Worm (Caenorhabditis elegans) whole organism, mixed stage, embryonic: ENCODE results near the gene D2045.8.

Experiments used
- bed-3 ChIP-seq: fragments of 200-800 bp; sonication (Bioruptor generic); optimal IDR thresholded peaks from 3 replicates; lab custom pipeline; 2018; ENCODE audit warnings: mild to moderate bottlenecking, missing genetic modification characterization, moderate library complexity, missing compliant biosample characterization
- ceh-43 ChIP-seq: fragments of 200-800 bp; sonication (Bioruptor generic); optimal IDR thresholded peaks from 2 replicates; lab custom pipeline; 2018; ENCODE audit warnings: mild to moderate bottlenecking, missing genetic modification characterization, moderate library complexity, missing compliant biosample characterization
- lin-13 ChIP-seq: fragments of 150-350 bp; optimal IDR thresholded peaks from 2 replicates; lab custom pipeline; 2014; ENCODE audit warnings: missing biosample characterization, missing genetic modification characterization
- lin-32 ChIP-seq: fragments of 200-800 bp; sonication (Bioruptor generic); optimal IDR thresholded peaks from 2 replicates; lab custom pipeline; 2018; ENCODE audit warnings: mild to moderate bottlenecking, missing genetic modification characterization, missing compliant biosample characterization
- lsy-2 ChIP-seq: fragments of 150-350 bp; optimal IDR thresholded peaks from 2 replicates; lab custom pipeline; 2014; ENCODE audit warnings: missing biosample characterization, missing genetic modification characterization
- mep-1 ChIP-seq: fragments of 150-350 bp; optimal IDR thresholded peaks from 2 replicates; lab custom pipeline; 2017; ENCODE audit warnings: missing biosample characterization, missing genetic modification reagents, missing genetic modification characterization, inconsistent platforms
- nhr-12 ChIP-seq: fragments of 150-350 bp; optimal IDR thresholded peaks from 2 replicates; lab custom pipeline; 2014; ENCODE audit warnings: missing biosample characterization, missing genetic modification characterization
- tbx-8 ChIP-seq: fragments of 200-800 bp; sonication (Bioruptor generic); optimal IDR thresholded peaks from 2 replicates; lab custom pipeline; 2018; ENCODE audit warnings: mild to moderate bottlenecking, missing genetic modification characterization, moderate library complexity, missing compliant biosample characterization
- unc-39 ChIP-seq: fragments of 150-350 bp; optimal IDR thresholded peaks from 2 replicates; lab custom pipeline; 2014; ENCODE audit warnings: missing biosample characterization, missing genetic modification characterization
- unc-62 ChIP-seq: fragments of 150-350 bp; optimal IDR thresholded peaks from 2 replicates; lab custom pipeline; 2014; ENCODE audit warnings: missing biosample characterization, missing genetic modification reagents, missing genetic modification characterization
- zip-8 ChIP-seq: fragments of 150-350 bp; optimal IDR thresholded peaks from 2 replicates; lab custom pipeline; 2014; ENCODE audit warnings: missing biosample characterization, missing genetic modification characterization
- ztf-11 ChIP-seq: fragments of 150-350 bp; optimal IDR thresholded peaks from 2 replicates; lab custom pipeline; 2014; ENCODE audit warnings: missing biosample characterization, missing genetic modification characterization

DNA sequence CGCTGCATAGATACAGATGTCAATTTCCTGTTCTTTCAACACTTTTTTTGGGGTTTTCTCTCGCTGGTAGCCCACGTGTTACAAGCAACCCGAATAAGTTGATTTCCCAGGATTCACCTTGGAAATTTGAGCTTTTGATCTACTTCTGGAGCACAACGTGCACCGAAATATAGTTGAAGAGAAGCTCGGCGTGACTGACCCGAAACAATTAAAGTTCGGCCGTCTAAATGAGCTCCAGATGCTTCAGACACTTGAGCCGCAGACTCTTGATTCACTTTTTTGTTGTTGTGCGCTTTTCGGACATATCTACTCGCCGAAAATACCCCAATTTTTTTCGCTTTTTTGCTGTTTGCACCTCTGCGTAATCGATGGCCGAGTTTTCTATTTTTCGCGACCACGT, 36.8 kb downstream of the D2045.8 start:
- TF ChIP-seq zip-8 (tag; lab: Kevin White, UChicago) (no peak), unc-62 (GFP tag; lab: Kevin White, UChicago) (no peak), ceh-43 (GFP tag; lab: Kevin White, UChicago) (no peak), bed-3 (GFP tag; lab: Kevin White, UChicago) (no peak), lin-13 (tag; lab: Kevin White, UChicago) (no peak), unc-39 (tag; lab: Kevin White, UChicago) (no peak), mep-1 (no peak), nhr-12 (no peak), tbx-8 (GFP tag; lab: Kevin White, UChicago) (no peak), ztf-11 (tag; lab: Kevin White, UChicago) (no peak), lin-32 (GFP tag; lab: Kevin White, UChicago) (no peak), lsy-2 (tag; lab: Kevin White, UChicago) (no peak)
